Fruit fly (Drosophila melanogaster): ENCODE measurements around the gene CG43389.

- no peak for TF ChIP-seq Clk (GFP tag; optimal IDR thresholded peaks at IDR 0.05)
- TF ChIP-seq CG33017 (tag; optimal IDR thresholded peaks at IDR 0.05), result peak; percentile 40
- TF ChIP-seq cic (GFP tag; optimal IDR thresholded peaks at IDR 0.05), result no peak
- no peak for TF ChIP-seq toe (GFP tag; optimal IDR thresholded peaks at IDR 0.05)
These were observed 7.8 kb upstream of the CG43389 start for dm6 chr3L:3239785-3240596.
